Worm (Caenorhabditis elegans) whole organism, L1 larva: ENCODE data around the gene szy-2.

Experiments used
- C16A3.4 ChIP-seq: fragments of 150-350 bp; optimal IDR thresholded peaks from 2 replicates; lab custom pipeline; 2014; ENCODE audit warnings: missing biosample characterization, missing genetic modification characterization
- aha-1 ChIP-seq: fragments of 150-350 bp; optimal IDR thresholded peaks from 2 replicates; lab custom pipeline; 2014; ENCODE audit warnings: missing biosample characterization, missing genetic modification characterization
- alr-1 ChIP-seq: fragments of 200-800 bp; sonication (Bioruptor generic); optimal IDR thresholded peaks from 2 replicates; lab custom pipeline; 2018; ENCODE audit warnings: borderline replicate concordance, mild to moderate bottlenecking, missing genetic modification characterization, missing compliant biosample characterization
- blmp-1 ChIP-seq: fragments of 150-350 bp; optimal IDR thresholded peaks from 2 replicates; lab custom pipeline; 2014; ENCODE audit warnings: missing biosample characterization, missing genetic modification characterization
- ceh-8 ChIP-seq: fragments of 200-800 bp; sonication (Bioruptor generic); optimal IDR thresholded peaks from 2 replicates; lab custom pipeline; 2018; ENCODE audit warnings: mild to moderate bottlenecking, missing genetic modification characterization, moderate library complexity, missing compliant biosample characterization
- fkh-8 ChIP-seq: sonication (generic microtip); optimal IDR thresholded peaks from 2 replicates; lab custom pipeline; 2016; ENCODE audit warnings: mild to moderate bottlenecking, missing genetic modification characterization, missing compliant biosample characterization
- mdl-1 ChIP-seq, 2 experiments: fragments of 150-350 bp; optimal IDR thresholded peaks; 2 replicates each; lab custom pipeline; 2014 to 2017; ENCODE audit warnings: missing biosample characterization in 2 of 2, missing genetic modification characterization in 2 of 2, inconsistent platforms in 1 of 2
- nhr-90 ChIP-seq: sonication (generic microtip); optimal IDR thresholded peaks from 2 replicates; lab custom pipeline; 2016; ENCODE audit warnings: mild to moderate bottlenecking, missing genetic modification characterization, missing compliant biosample characterization; ENCODE audit not compliant: poor library complexity
- snpc-4 ChIP-seq: fragments of 150-350 bp; optimal IDR thresholded peaks from 2 replicates; lab custom pipeline; 2014; ENCODE audit warnings: missing biosample characterization, missing genetic modification characterization
- sptf-1 ChIP-seq: fragments of 150-350 bp; optimal IDR thresholded peaks from 2 replicates; lab custom pipeline; 2014; ENCODE audit warnings: missing biosample characterization, missing genetic modification characterization
- tlp-1 ChIP-seq: fragments of 150-350 bp; optimal IDR thresholded peaks from 2 replicates; lab custom pipeline; 2014; ENCODE audit warnings: missing biosample characterization, missing genetic modification characterization
- vab-15 ChIP-seq: sonication (generic microtip); optimal IDR thresholded peaks from 2 replicates; lab custom pipeline; 2017; ENCODE audit warnings: missing genotype, mild to moderate bottlenecking, missing genetic modification characterization, missing compliant biosample characterization

DNA sequence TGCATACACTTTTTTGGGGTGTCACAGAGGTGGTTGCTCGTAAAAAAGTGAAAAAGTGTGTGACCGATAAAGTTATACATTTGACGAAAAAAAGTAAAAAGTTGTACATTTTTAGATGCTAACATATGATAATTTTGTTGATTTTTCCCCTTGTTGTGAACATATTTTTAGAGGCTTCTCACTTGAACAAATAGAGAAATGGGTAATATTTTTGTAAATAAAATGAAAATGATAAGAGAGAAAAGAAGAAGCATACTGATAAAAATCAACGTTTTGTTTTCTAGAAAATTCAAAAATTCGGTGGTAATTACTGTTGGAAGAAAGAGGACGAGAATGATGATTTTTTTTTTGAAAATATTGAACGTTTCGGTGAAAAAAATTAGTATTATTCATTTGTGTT lies 49.2 kb upstream of the szy-2 start:
- TF ChIP-seq aha-1 (tag; lab: Kevin White, UChicago) (no peak), mdl-1 (tag; optimal IDR thresholded peaks at IDR 0.05; lab: Kevin White, UChicago) (no peak), fkh-8 (tag; lab: Kevin White, UChicago) (no peak), alr-1 (tag; lab: Kevin White, UChicago) (no peak), nhr-90 (tag; lab: Kevin White, UChicago) (no peak), blmp-1 (tag; lab: Kevin White, UChicago) (no peak), ceh-8 (GFP tag; lab: Kevin White, UChicago) (no peak), tlp-1 (tag; lab: Kevin White, UChicago) (no peak), vab-15 (tag; lab: Kevin White, UChicago) (no peak), snpc-4 (tag; lab: Kevin White, UChicago) (no peak), C16A3.4 (tag; lab: Kevin White, UChicago) (no peak), sptf-1 (tag; lab: Kevin White, UChicago) (no peak)
